Fruit fly (Drosophila melanogaster) whole organism, wandering third instar larva: Measurements from ENCODE around the gene Obp18a.
A peak's percentile ranks its signal among the peaks of the same experiment; 100 is the strongest.

Experiments
- Abd-B ChIP-seq: fragments of >200 bp; optimal IDR thresholded peaks from 2 replicates; lab custom pipeline; 2017; ENCODE audit warnings: missing biosample characterization, missing genetic modification characterization
- CG32264 ChIP-seq: fragments of 200-800 bp; sonication (Bioruptor generic); optimal IDR thresholded peaks from 2 replicates; lab custom pipeline; 2016; ENCODE audit warnings: missing biosample characterization, missing genetic modification characterization
- CG9705 ChIP-seq: fragments of 200-800 bp; sonication (Bioruptor generic); optimal IDR thresholded peaks from 2 replicates; lab custom pipeline; 2018; ENCODE audit warnings: missing biosample characterization, mild to moderate bottlenecking, missing genetic modification characterization
- CrebA ChIP-seq: fragments of 200-800 bp; sonication (Bioruptor generic); optimal IDR thresholded peaks from 2 replicates; lab custom pipeline; 2016; ENCODE audit warnings: missing biosample characterization, mild to moderate bottlenecking, missing genetic modification characterization, borderline replicate concordance
- Dfd ChIP-seq: fragments of >200 bp; optimal IDR thresholded peaks from 2 replicates; lab custom pipeline; 2017; ENCODE audit warnings: missing biosample characterization, missing genetic modification characterization
- Dif ChIP-seq: fragments of 200-275, 200-300 bp; sonication (Bioruptor generic); optimal IDR thresholded peaks from 2 replicates; lab custom pipeline; 2018; ENCODE audit warnings: missing biosample characterization, missing genetic modification characterization; ENCODE audit not compliant: partially characterized antibody
- GATAd ChIP-seq: sonication (Bioruptor generic); optimal IDR thresholded peaks from 2 replicates; lab custom pipeline; 2016; ENCODE audit warnings: missing biosample characterization, missing genetic modification characterization
- HLH106 ChIP-seq: fragments of 200-800 bp; optimal IDR thresholded peaks from 3 replicates; lab custom pipeline; 2019; ENCODE audit warnings: missing biosample characterization, mild to moderate bottlenecking, missing genetic modification characterization, moderate library complexity
- Hnf4 ChIP-seq: fragments of 200-800 bp; sonication (Bioruptor generic); optimal IDR thresholded peaks from 2 replicates; lab custom pipeline; 2016; ENCODE audit warnings: missing biosample characterization, mild to moderate bottlenecking, missing genetic modification characterization
- Hr78 ChIP-seq: fragments of >200 bp; optimal IDR thresholded peaks from 2 replicates; lab custom pipeline; 2017; ENCODE audit warnings: missing biosample characterization, missing genetic modification characterization
- Hr83 ChIP-seq: fragments of 200-300 bp; sonication (Bioruptor generic); optimal IDR thresholded peaks from 2 replicates; lab custom pipeline; 2016; ENCODE audit warnings: missing biosample characterization, mild to moderate bottlenecking, missing genetic modification characterization, moderate library complexity; ENCODE audit not compliant: poor library complexity, severe bottlenecking
- Jra ChIP-seq: sonication (Bioruptor generic); optimal IDR thresholded peaks from 2 replicates; lab custom pipeline; 2016; ENCODE audit warnings: missing biosample characterization, missing genetic modification characterization
- Mio ChIP-seq: sonication (Bioruptor generic); optimal IDR thresholded peaks from 2 replicates; lab custom pipeline; 2016; ENCODE audit warnings: missing biosample characterization, missing genetic modification characterization
- Myc ChIP-seq: fragments of >200 bp; optimal IDR thresholded peaks from 2 replicates; lab custom pipeline; 2017
- N ChIP-seq: fragments of >200 bp; optimal IDR thresholded peaks from 2 replicates; lab custom pipeline; 2018; ENCODE audit warnings: missing biosample characterization, missing external identifiers, missing genetic modification characterization
- OdsH ChIP-seq: fragments of 200-800 bp; sonication (Bioruptor generic); optimal IDR thresholded peaks from 2 replicates; lab custom pipeline; 2016; ENCODE audit warnings: missing biosample characterization, mild to moderate bottlenecking, missing genetic modification characterization
- Rel ChIP-seq, 2 experiments: fragments of 200-800 bp; sonication (Bioruptor generic) in 1 of 2; optimal IDR thresholded peaks; 2 replicates in 1 of 2; 3 replicates in 1 of 2; lab custom pipeline; 2016 to 2019; ENCODE audit warnings: mild to moderate bottlenecking in 2 of 2, missing biosample characterization in 2 of 2, missing genetic modification characterization in 2 of 2, moderate library complexity in 1 of 2
- Sp1 ChIP-seq: fragments of 200-800 bp; sonication (Bioruptor generic); optimal IDR thresholded peaks from 3 replicates; lab custom pipeline; 2019; ENCODE audit warnings: missing biosample characterization, mild to moderate bottlenecking, missing genetic modification characterization, moderate library complexity
- Vsx2 ChIP-seq: fragments of 200-300, 225-300 bp; sonication (Bioruptor generic); optimal IDR thresholded peaks from 2 replicates; lab custom pipeline; 2018; ENCODE audit warnings: missing biosample characterization, missing genetic modification characterization; ENCODE audit not compliant: partially characterized antibody
- br ChIP-seq: fragments of 200-800 bp; sonication (Bioruptor generic); optimal IDR thresholded peaks from 2 replicates; lab custom pipeline; 2016; ENCODE audit warnings: missing biosample characterization, missing genetic modification characterization
- brk ChIP-seq: fragments of 200-800 bp; sonication (Bioruptor generic); optimal IDR thresholded peaks from 2 replicates; lab custom pipeline; 2016; ENCODE audit warnings: missing biosample characterization, mild to moderate bottlenecking, missing genetic modification characterization
- dl ChIP-seq, 2 experiments: fragments of 175-275, 200-275 bp in 1 of 2; fragments of 200-275 bp in 1 of 2; sonication (Bioruptor generic); optimal IDR thresholded peaks; lab custom pipeline; 2018; ENCODE audit warnings: mild to moderate bottlenecking in 2 of 2, missing biosample characterization in 2 of 2, missing genetic modification characterization in 2 of 2, moderate library complexity in 2 of 2; ENCODE audit not compliant: partially characterized antibody in 2 of 2, insufficient read depth in 1 of 2
- dmrt93B ChIP-seq: fragments of 200-800 bp; sonication (Bioruptor generic); optimal IDR thresholded peaks from 2 replicates; lab custom pipeline; 2018; ENCODE audit warnings: missing biosample characterization, mild to moderate bottlenecking, missing genetic modification characterization
- dsf ChIP-seq: sonication (Bioruptor generic); optimal IDR thresholded peaks from 2 replicates; lab custom pipeline; 2016; ENCODE audit warnings: missing biosample characterization, missing genetic modification characterization, borderline replicate concordance
- ey ChIP-seq: fragments of 200-800 bp; sonication (Bioruptor generic); optimal IDR thresholded peaks from 2 replicates; lab custom pipeline; 2016; ENCODE audit warnings: missing biosample characterization, missing genetic modification characterization
- foxo ChIP-seq, 2 experiments: fragments of 200-800 bp; sonication (Bioruptor generic); optimal IDR thresholded peaks; 2 replicates in 1 of 2; 3 replicates in 1 of 2; lab custom pipeline; 2016 to 2017; ENCODE audit warnings: missing biosample characterization in 2 of 2, missing genetic modification characterization in 2 of 2
- fru ChIP-seq: fragments of 200-800 bp; sonication (Bioruptor generic); optimal IDR thresholded peaks from 3 replicates; lab custom pipeline; 2016; ENCODE audit warnings: missing biosample characterization, mild to moderate bottlenecking, missing genetic modification characterization
- h ChIP-seq: fragments of 200-800 bp; sonication (Bioruptor generic); optimal IDR thresholded peaks from 3 replicates; lab custom pipeline; 2016; ENCODE audit warnings: missing biosample characterization, mild to moderate bottlenecking, missing genetic modification characterization
- jim ChIP-seq: fragments of 175-275, 200-325 bp; sonication (Bioruptor generic); optimal IDR thresholded peaks from 2 replicates; lab custom pipeline; 2016; ENCODE audit warnings: missing biosample characterization, mild to moderate bottlenecking, missing genetic modification characterization
- lola ChIP-seq: fragments of >200 bp; optimal IDR thresholded peaks from 2 replicates; lab custom pipeline; 2017; ENCODE audit warnings: missing biosample characterization, missing genetic modification characterization
- psq ChIP-seq: fragments of 200-800 bp; sonication (Bioruptor generic); optimal IDR thresholded peaks from 3 replicates; lab custom pipeline; 2017; ENCODE audit warnings: missing biosample characterization, mild to moderate bottlenecking, missing genetic modification characterization, moderate library complexity
- rgr ChIP-seq: fragments of 200-800 bp; sonication (Bioruptor generic); optimal IDR thresholded peaks from 3 replicates; lab custom pipeline; 2016; ENCODE audit warnings: missing biosample characterization, mild to moderate bottlenecking, missing genetic modification characterization
- sage ChIP-seq: fragments of 200-800 bp; sonication (Bioruptor generic); optimal IDR thresholded peaks from 2 replicates; lab custom pipeline; 2016; ENCODE audit warnings: missing biosample characterization, mild to moderate bottlenecking, missing genetic modification characterization
- sv ChIP-seq: fragments of 200-800 bp; sonication (Bioruptor generic); optimal IDR thresholded peaks from 3 replicates; lab custom pipeline; 2016; ENCODE audit warnings: missing biosample characterization, missing genetic modification characterization
- tai ChIP-seq: sonication (Bioruptor generic); optimal IDR thresholded peaks from 2 replicates; lab custom pipeline; 2016; ENCODE audit warnings: missing biosample characterization, missing genetic modification characterization
- usp ChIP-seq: fragments of >200 bp; optimal IDR thresholded peaks from 2 replicates; lab custom pipeline; 2017; ENCODE audit warnings: missing biosample characterization, missing genetic modification characterization
- woc ChIP-seq: sonication (Bioruptor generic); optimal IDR thresholded peaks from 2 replicates; lab custom pipeline; 2016; ENCODE audit warnings: missing biosample characterization, mild to moderate bottlenecking, missing genetic modification characterization

Gene Obp18a

DNA sequence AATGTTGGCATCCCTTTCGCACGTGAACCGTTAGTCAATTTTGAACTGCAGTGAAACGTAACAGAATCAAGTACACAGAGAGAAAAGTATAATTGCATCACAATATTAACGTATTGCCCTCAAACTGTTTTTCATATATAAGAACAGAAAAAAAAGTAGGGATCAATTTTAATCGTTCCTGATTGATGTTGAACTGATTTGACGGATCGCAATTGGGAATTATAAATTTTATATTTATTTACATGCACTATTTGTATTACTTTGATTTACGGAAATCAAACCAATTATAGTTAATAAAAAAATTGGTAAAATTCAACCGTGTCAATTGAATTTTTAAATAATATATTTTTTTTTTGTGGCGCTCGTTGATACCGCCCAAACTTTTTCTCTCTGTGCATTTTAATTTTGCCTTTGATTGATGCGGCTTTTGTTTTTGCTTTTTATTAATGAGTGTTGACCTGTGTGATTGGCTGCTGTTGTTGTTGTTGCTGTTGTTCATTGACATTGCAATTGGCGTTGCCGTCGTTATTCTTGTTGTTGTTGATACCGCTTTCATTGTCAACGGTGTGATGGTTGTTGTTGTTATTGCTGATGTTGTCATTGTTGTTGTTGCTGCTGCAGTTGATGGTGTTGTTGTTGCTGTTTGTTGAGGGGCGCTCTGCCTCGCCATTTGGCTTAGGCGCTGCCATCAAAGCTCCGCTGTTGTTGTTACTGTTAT lies 17.1 kb upstream of the Obp18a start:
- TF ChIP-seq brk (GFP tag; lab: Kevin White, UChicago): peak; percentile 23
- no peak for TF ChIP-seq Dif
- peak; percentile 68 for TF ChIP-seq psq (GFP tag; lab: Kevin White, UChicago)
- TF ChIP-seq OdsH (GFP tag; lab: Kevin White, UChicago): peak; percentile 70
- no peak for TF ChIP-seq dsf
- no peak for TF ChIP-seq usp (GFP tag; lab: Kevin White, UChicago)
- TF ChIP-seq h (GFP tag; lab: Kevin White, UChicago): peak; percentile 64
- TF ChIP-seq woc: peak; percentile 41
- no peak for TF ChIP-seq tai (GFP tag; lab: Kevin White, UChicago)
- peak in 1 of 2 experiments; percentile 83 for TF ChIP-seq foxo (GFP tag; optimal IDR thresholded peaks at IDR 0.05; lab: Kevin White, UChicago)
- TF ChIP-seq CG9705 (GFP tag; lab: Kevin White, UChicago): peak; percentile 18
- TF ChIP-seq Sp1: peak; percentile 77
- no peak for TF ChIP-seq Myc (lab: Kevin White, UChicago)
- peak; percentile 68 for TF ChIP-seq sv
- no peak for TF ChIP-seq GATAd (GFP tag; lab: Kevin White, UChicago)
- TF ChIP-seq Hnf4: peak; percentile 63
- TF ChIP-seq rgr: peak; percentile 77
- TF ChIP-seq sage (GFP tag; lab: Kevin White, UChicago): peak; percentile 27
- TF ChIP-seq HLH106 (tag; lab: Kevin White, UChicago): peak; percentile 74
- no peak for TF ChIP-seq Vsx2 (GFP tag; lab: Kevin White, UChicago)
- no peak for TF ChIP-seq dl (GFP tag; optimal IDR thresholded peaks at IDR 0.05; lab: Kevin White, UChicago; ENCODE audit: insufficient read depth in 1 of 2, partially characterized antibody in 2 of 2)
- peak; percentile 65 for TF ChIP-seq dmrt93B (GFP tag; lab: Kevin White, UChicago)
- TF ChIP-seq CrebA (GFP tag; lab: Kevin White, UChicago): no peak
- no peak for TF ChIP-seq Abd-B (GFP tag; lab: Kevin White, UChicago)
- TF ChIP-seq lola (GFP tag; lab: Kevin White, UChicago): no peak
- peak; percentile 70 for TF ChIP-seq Dfd
- no peak for TF ChIP-seq Hr78 (GFP tag; lab: Kevin White, UChicago)
- TF ChIP-seq Hr83: no peak
- peak; percentile 33 for TF ChIP-seq br (GFP tag; lab: Kevin White, UChicago)
- no peak for TF ChIP-seq Rel (GFP tag; optimal IDR thresholded peaks at IDR 0.05; lab: Kevin White, UChicago)
- TF ChIP-seq Rel (tag; optimal IDR thresholded peaks at IDR 0.05; lab: Kevin White, UChicago): no peak
- TF ChIP-seq Jra (GFP tag; lab: Kevin White, UChicago): no peak
- no peak for TF ChIP-seq jim (GFP tag; lab: Kevin White, UChicago)
- TF ChIP-seq ey (GFP tag; lab: Kevin White, UChicago): peak; percentile 58
- TF ChIP-seq fru (GFP tag; lab: Kevin White, UChicago): peak; percentile 64

DNA sequence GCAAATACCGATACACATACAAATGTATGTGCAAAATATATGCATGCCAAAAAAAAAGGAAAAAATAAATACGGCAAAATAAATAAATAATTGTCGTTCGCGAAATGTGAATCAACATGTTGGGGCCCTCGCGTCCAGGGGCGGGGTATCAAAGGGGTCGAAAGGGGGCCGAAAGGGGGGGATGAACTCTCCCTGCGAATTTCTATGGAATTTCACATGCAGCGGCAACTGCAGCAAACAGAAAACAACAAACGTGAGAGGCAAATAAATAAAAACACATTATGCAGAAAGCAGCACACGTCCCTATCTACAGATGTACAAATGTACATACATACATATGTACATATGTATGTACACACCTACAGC lies 13.8 kb upstream of the Obp18a start:
- peak; percentile 11 for TF ChIP-seq Sp1
- no peak for TF ChIP-seq Dfd
- no peak for TF ChIP-seq sage (GFP tag; lab: Kevin White, UChicago)
- TF ChIP-seq HLH106 (tag; lab: Kevin White, UChicago): peak; percentile 27
- peak; percentile 26 for TF ChIP-seq dmrt93B (GFP tag; lab: Kevin White, UChicago)
- peak in 1 of 2 experiments; percentile 53 for TF ChIP-seq foxo (GFP tag; optimal IDR thresholded peaks at IDR 0.05; lab: Kevin White, UChicago)
- peak; percentile 38 for TF ChIP-seq psq (GFP tag; lab: Kevin White, UChicago)
- no peak for TF ChIP-seq Hnf4
- TF ChIP-seq rgr: peak; percentile 52
- TF ChIP-seq OdsH (GFP tag; lab: Kevin White, UChicago): peak; percentile 13
- TF ChIP-seq CG9705 (GFP tag; lab: Kevin White, UChicago): no peak

DNA sequence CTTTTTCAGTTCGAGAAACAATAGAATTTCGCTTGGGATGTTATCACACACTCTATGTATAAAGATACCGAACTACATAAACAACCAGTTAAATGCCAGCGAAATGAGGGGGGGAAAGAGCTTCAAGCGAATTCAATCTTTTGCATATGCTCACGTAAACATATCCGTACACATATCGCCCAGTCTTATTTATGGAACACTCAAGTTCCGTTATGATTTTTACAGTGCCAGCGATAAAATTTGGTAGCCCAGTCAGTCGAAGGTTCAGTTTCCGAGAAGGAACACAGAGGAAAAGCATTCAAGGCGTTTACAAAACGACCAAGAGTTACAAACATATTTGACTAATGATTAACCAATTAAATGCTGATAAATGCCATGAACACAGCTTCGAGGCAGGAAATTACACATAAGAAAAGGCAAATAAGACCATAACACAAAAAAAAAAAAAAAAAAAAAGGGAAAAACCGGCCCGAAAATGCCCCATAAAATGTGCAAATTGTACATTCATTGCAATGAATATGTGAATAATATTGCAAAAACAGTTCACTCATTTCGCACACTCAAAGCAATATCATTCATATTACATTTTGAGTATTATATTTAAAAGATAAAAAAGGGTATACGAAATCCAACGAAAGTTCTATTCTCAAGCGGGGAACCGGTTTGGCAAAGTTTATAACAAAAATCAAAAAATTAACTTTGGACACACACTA lies 13.3 kb upstream of the Obp18a start:
- TF ChIP-seq ey (GFP tag; lab: Kevin White, UChicago) (peak; percentile 29), CrebA (GFP tag; lab: Kevin White, UChicago) (peak; percentile 46), jim (GFP tag; lab: Kevin White, UChicago) (no peak), foxo (GFP tag; optimal IDR thresholded peaks at IDR 0.05; lab: Kevin White, UChicago) (no peak), tai (GFP tag; lab: Kevin White, UChicago) (no peak), fru (GFP tag; lab: Kevin White, UChicago) (peak; percentile 58), Sp1 (no peak), sage (GFP tag; lab: Kevin White, UChicago) (no peak), CG9705 (GFP tag; lab: Kevin White, UChicago) (no peak), Jra (GFP tag; lab: Kevin White, UChicago) (no peak), HLH106 (tag; lab: Kevin White, UChicago) (no peak), h (GFP tag; lab: Kevin White, UChicago) (no peak), dmrt93B (GFP tag; lab: Kevin White, UChicago) (no peak), Hnf4 (no peak), Mio (GFP tag; lab: Kevin White, UChicago) (no peak), Hr83 (no peak), Hr78 (GFP tag; lab: Kevin White, UChicago) (no peak), Dif (no peak), woc (peak; percentile 26), Abd-B (GFP tag; lab: Kevin White, UChicago) (no peak), Rel (GFP tag; optimal IDR thresholded peaks at IDR 0.05; lab: Kevin White, UChicago) (no peak), Rel (tag; optimal IDR thresholded peaks at IDR 0.05; lab: Kevin White, UChicago) (peak; percentile 24), CG32264 (GFP tag; lab: Kevin White, UChicago) (no peak), Dfd (no peak), psq (GFP tag; lab: Kevin White, UChicago) (peak; percentile 16), br (GFP tag; lab: Kevin White, UChicago) (peak; percentile 35), Vsx2 (GFP tag; lab: Kevin White, UChicago) (no peak), sv (no peak), N (GFP tag; lab: Kevin White, UChicago) (no peak), dl (GFP tag; optimal IDR thresholded peaks at IDR 0.05; lab: Kevin White, UChicago; ENCODE audit: insufficient read depth in 1 of 2, partially characterized antibody in 2 of 2) (no peak)
